Fruit fly (Drosophila melanogaster) Kc167 (cell line): ENCODE data around the gene Chchd3.

Experiments
- insv ChIP-seq: fragments of >200 bp; optimal IDR thresholded peaks from 3 replicates; lab custom pipeline; 2018; ENCODE audit warnings: missing external identifiers
- psq ChIP-seq: fragments of >200 bp; optimal IDR thresholded peaks from 2 replicates; lab custom pipeline; 2017; ENCODE audit warnings: missing external identifiers

dm6 chr3R:31064653-31065322 is 11.1 kb upstream of the Chchd3 start, which contains the start of gene Sox100B:
- no peak for TF ChIP-seq insv
- no peak for TF ChIP-seq psq
